Worm (Caenorhabditis elegans): ENCODE measurements around the gene nlp-3.

nlp-3 gene

DNA sequence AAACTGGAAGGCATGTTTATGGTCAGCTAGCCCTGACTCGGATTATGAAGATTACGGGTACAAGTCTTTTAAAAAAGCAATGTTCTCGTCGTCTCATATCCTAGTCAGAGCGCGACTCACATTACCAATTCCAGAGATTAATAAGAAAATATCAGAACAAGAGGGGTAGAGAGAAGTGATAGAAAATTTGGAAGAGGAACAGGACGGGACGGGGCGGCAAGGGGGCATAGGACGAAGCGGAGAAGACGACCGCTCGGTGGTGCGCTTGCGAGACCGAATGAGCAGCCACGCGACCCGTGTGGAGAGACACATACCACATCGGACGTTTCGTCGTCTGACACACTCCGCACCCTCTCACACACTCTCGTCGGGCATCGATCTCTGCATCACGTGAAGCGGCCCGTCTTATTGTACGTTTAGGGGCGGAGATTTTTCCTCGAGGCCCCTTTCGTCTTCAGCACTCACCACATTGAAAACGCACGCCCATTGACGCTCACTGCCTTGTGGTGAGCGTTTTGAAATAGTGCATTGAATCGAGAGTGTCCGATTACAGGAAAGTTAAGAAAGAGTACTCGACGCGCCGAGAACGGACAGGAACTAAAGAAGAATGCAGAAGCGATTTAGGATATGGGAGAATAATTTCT lies 33.1 kb downstream of the nlp-3 start (continued):
- no peak for TF ChIP-seq mel-28 (tag; optimal IDR thresholded peaks at IDR 0.05; ENCODE audit: borderline replicate concordance)
- no peak for TF ChIP-seq hlh-26 (GFP tag; conservative IDR thresholded peaks at IDR 0.05)
- TF ChIP-seq pbrm-1 (GFP tag; IDR thresholded peaks at IDR 0.05): peak; percentile 87
- peak; percentile 34 for TF ChIP-seq ztf-18 (tag; optimal IDR thresholded peaks at IDR 0.05)
- TF ChIP-seq F10E7.11 (tag; optimal IDR thresholded peaks at IDR 0.05): peak; percentile 43
- no peak for TF ChIP-seq F33H1.4 (GFP tag; IDR thresholded peaks at IDR 0.05)
- peak; percentile 77 for TF ChIP-seq athp-1 (tag; optimal IDR thresholded peaks at IDR 0.05)
- peak; percentile 90 for TF ChIP-seq somi-1 (GFP tag; optimal IDR thresholded peaks at IDR 0.05)
- no peak for TF ChIP-seq bed-2 (GFP tag; IDR thresholded peaks at IDR 0.05)
- no peak for TF ChIP-seq rpc-1 (optimal IDR thresholded peaks at IDR 0.05)
- TF ChIP-seq rpc-1 (tag; optimal IDR thresholded peaks at IDR 0.05): no peak
- TF ChIP-seq let-607 (tag; optimal IDR thresholded peaks at IDR 0.05): peak; percentile 53 to 90
- TF ChIP-seq nfya-2 (GFP tag; IDR thresholded peaks at IDR 0.05): no peak
- TF ChIP-seq snpc-1.3 (tag; optimal IDR thresholded peaks at IDR 0.05; ENCODE audit: insufficient read depth): peak; percentile 44
- TF ChIP-seq lin-26 (GFP tag; IDR thresholded peaks at IDR 0.05): peak; percentile 76
- TF ChIP-seq F57A8.1 (GFP tag; optimal IDR thresholded peaks at IDR 0.05): peak; percentile 30
- peak; percentile 89 for TF ChIP-seq K11D2.4 (GFP tag; IDR thresholded peaks at IDR 0.05)
- TF ChIP-seq B0336.3 (GFP tag; IDR thresholded peaks at IDR 0.05): peak; percentile 94
- no peak for TF ChIP-seq dpl-1 (GFP tag; optimal IDR thresholded peaks at IDR 0.05)
- peak; percentile 83 for TF ChIP-seq nhr-90 (tag; optimal IDR thresholded peaks at IDR 0.05)
- TF ChIP-seq rec-8 (tag; optimal IDR thresholded peaks at IDR 0.05): no peak
- peak in 1 of 3 experiments; percentile 54 for TF ChIP-seq lin-35 (GFP tag; optimal IDR thresholded peaks at IDR 0.05)
- TF ChIP-seq egl-44 (GFP tag; IDR thresholded peaks at IDR 0.05): peak; percentile 69
- 0 out of 2 replicates have a peak, but pooled peaks have one; percentile 38 for TF ChIP-seq Y56A3A.18 (GFP tag; IDR thresholded peaks at IDR 0.05)
- no peak; the same call in 1 of the 2 replicates for TF ChIP-seq ztf-6 (GFP tag; IDR thresholded peaks at IDR 0.05)
- no peak for TF ChIP-seq nfya-1 (tag; optimal IDR thresholded peaks at IDR 0.05; ENCODE audit: borderline replicate concordance, insufficient read depth)
- TF ChIP-seq lin-54 (GFP tag; optimal IDR thresholded peaks at IDR 0.05): peak; percentile 61
- TF ChIP-seq lir-1 (GFP tag; conservative IDR thresholded peaks at IDR 0.05): peak; percentile 96
- peak; percentile 90 for TF ChIP-seq gei-17 (GFP tag; optimal IDR thresholded peaks at IDR 0.05)
- no peak for TF ChIP-seq zim-3 (tag; optimal IDR thresholded peaks at IDR 0.05)
- TF ChIP-seq ztf-22 (GFP tag; optimal IDR thresholded peaks at IDR 0.05): peak; percentile 50
- TF ChIP-seq madf-10 (tag; optimal IDR thresholded peaks at IDR 0.05): peak; percentile 82
- 0 out of 2 replicates have a peak, but pooled peaks have one; percentile 43 for TF ChIP-seq cebp-2 (GFP tag; IDR thresholded peaks at IDR 0.05)
- TF ChIP-seq mcd-1 (GFP tag; IDR thresholded peaks at IDR 0.05): peak; percentile 83
- TF ChIP-seq pha-4 (tag; optimal IDR thresholded peaks at IDR 0.05): no peak
- peak; percentile 97 for TF ChIP-seq ama-1 (optimal IDR thresholded peaks at IDR 0.05)
- TF ChIP-seq ama-1 (GFP tag; optimal IDR thresholded peaks at IDR 0.05): peak in 1 of 2 experiments; percentile 63
- TF ChIP-seq let-526 (GFP tag; IDR thresholded peaks at IDR 0.05): peak; percentile 88; the same call in 1 of the 2 replicates
- peak; percentile 27 for TF ChIP-seq B0261.1 (tag; optimal IDR thresholded peaks at IDR 0.05)
- TF ChIP-seq attf-5 (GFP tag; optimal IDR thresholded peaks at IDR 0.05): peak; percentile 77
- TF ChIP-seq nhr-80 (tag; optimal IDR thresholded peaks at IDR 0.05): peak; percentile 94
- peak; percentile 53 for TF ChIP-seq B0035.1 (tag; optimal IDR thresholded peaks at IDR 0.05)
- TF ChIP-seq aptf-2 (GFP tag; conservative IDR thresholded peaks at IDR 0.05): peak; percentile 43; the same call in 1 of the 2 replicates
- peak; percentile 88 for TF ChIP-seq egrh-3 (GFP tag; IDR thresholded peaks at IDR 0.05)
- TF ChIP-seq ceh-27 (GFP tag; optimal IDR thresholded peaks at IDR 0.05): peak; percentile 94
- peak; percentile 61 for TF ChIP-seq repo-1 (tag; optimal IDR thresholded peaks at IDR 0.05)
- TF ChIP-seq nfyb-1 (GFP tag; IDR thresholded peaks at IDR 0.05): peak; percentile 94
- no peak for TF ChIP-seq madf-6 (GFP tag; IDR thresholded peaks at IDR 0.05)

All from whole organism, young adult.